Worm (Caenorhabditis elegans): ENCODE measurements around the gene srbc-45.

DNA sequence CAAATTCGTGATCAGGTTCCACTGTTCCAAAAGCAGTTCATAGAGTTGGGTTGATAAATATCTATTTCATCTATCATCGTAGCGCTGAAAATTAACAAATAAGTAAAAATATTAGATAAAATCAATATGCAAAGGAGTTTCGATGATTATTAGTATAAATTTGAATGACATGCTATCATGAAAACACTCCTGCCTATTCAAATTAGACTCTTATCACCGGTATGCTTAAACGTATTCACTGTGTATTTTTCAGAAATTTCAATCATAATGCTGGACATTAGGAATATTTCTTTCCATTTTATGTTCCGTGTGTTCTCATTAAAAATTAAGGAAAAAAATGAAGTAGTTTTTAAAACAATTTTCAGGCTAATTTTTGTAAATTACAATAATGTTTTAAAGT, 41.9 kb downstream of the srbc-45 start, which contains the start of gene C44H9.6:
- TF ChIP-seq lin-35 (GFP tag; optimal IDR thresholded peaks at IDR 0.05) = no peak
- TF ChIP-seq fos-1 (tag; optimal IDR thresholded peaks at IDR 0.05) = no peak
- no peak for TF ChIP-seq snpc-4 (tag; optimal IDR thresholded peaks at IDR 0.05)
- TF ChIP-seq pqm-1 (tag; optimal IDR thresholded peaks at IDR 0.05) = no peak
- TF ChIP-seq unc-130 (tag; optimal IDR thresholded peaks at IDR 0.05) = no peak
- TF ChIP-seq nhr-90 (tag; optimal IDR thresholded peaks at IDR 0.05; ENCODE audit: poor library complexity) = no peak
- no peak for TF ChIP-seq lir-3 (tag; optimal IDR thresholded peaks at IDR 0.05; ENCODE audit: poor library complexity)
- no peak for TF ChIP-seq ztf-11 (tag; optimal IDR thresholded peaks at IDR 0.05)
- TF ChIP-seq ceh-82 (tag; optimal IDR thresholded peaks at IDR 0.05) = no peak
- no peak for TF ChIP-seq nhr-28 (tag; optimal IDR thresholded peaks at IDR 0.05)
- no peak for TF ChIP-seq egl-27 (tag; optimal IDR thresholded peaks at IDR 0.05)
- TF ChIP-seq irx-1 (tag; optimal IDR thresholded peaks at IDR 0.05) = no peak
